Fruit fly (Drosophila melanogaster) whole organism, adult: ENCODE measurements around the gene CG3308.

Experiments used
- CG11617 ChIP-seq: fragments of 200-800 bp; sonication (Bioruptor generic); optimal IDR thresholded peaks from 2 replicates; lab custom pipeline; 2017; ENCODE audit warnings: mild to moderate bottlenecking, missing biosample characterization, missing genetic modification reagents, missing genetic modification characterization
- CG12768 ChIP-seq: fragments of 200-800 bp; sonication (Bioruptor generic); optimal IDR thresholded peaks from 2 replicates; lab custom pipeline; 2017; ENCODE audit warnings: missing biosample characterization, missing genetic modification characterization, mild to moderate bottlenecking, moderate library complexity, missing genetic modification reagents
- CG14711 ChIP-seq: fragments of 200-800 bp; sonication (Bioruptor generic); optimal IDR thresholded peaks from 2 replicates; lab custom pipeline; 2018; ENCODE audit warnings: missing biosample characterization, mild to moderate bottlenecking, missing genetic modification characterization, moderate library complexity
- CG1620 ChIP-seq: fragments of 200-800 bp; sonication (Bioruptor generic); optimal IDR thresholded peaks from 2 replicates; lab custom pipeline; 2016; ENCODE audit warnings: missing biosample characterization, missing genetic modification characterization
- CG33017 ChIP-seq: fragments of 200-800 bp; sonication (Bioruptor generic); optimal IDR thresholded peaks from 2 replicates; lab custom pipeline; 2018; ENCODE audit warnings: missing biosample characterization, mild to moderate bottlenecking, missing genetic modification characterization, moderate library complexity
- CG5204 ChIP-seq: fragments of 200-800 bp; sonication (Bioruptor generic); optimal IDR thresholded peaks from 2 replicates; lab custom pipeline; 2016; ENCODE audit warnings: missing biosample characterization, missing genetic modification characterization
- CG7045 ChIP-seq: fragments of 200-800 bp; sonication (Bioruptor generic); optimal IDR thresholded peaks from 2 replicates; lab custom pipeline; 2017; ENCODE audit warnings: missing biosample characterization, mild to moderate bottlenecking, missing genetic modification characterization
- CG7101 ChIP-seq: fragments of 200-800 bp; sonication (Bioruptor generic); optimal IDR thresholded peaks from 2 replicates; lab custom pipeline; 2018; ENCODE audit warnings: missing biosample characterization, mild to moderate bottlenecking, missing genetic modification characterization, moderate library complexity
- Clk ChIP-seq: fragments of 200-800 bp; sonication (Bioruptor generic); optimal IDR thresholded peaks from 2 replicates; lab custom pipeline; 2017; ENCODE audit warnings: missing biosample characterization, missing genetic modification characterization
- Crg-1 ChIP-seq: fragments of 200-800 bp; sonication (Bioruptor generic); optimal IDR thresholded peaks from 2 replicates; lab custom pipeline; 2016; ENCODE audit warnings: missing biosample characterization, missing genetic modification characterization
- Hr96 ChIP-seq: fragments of 200-800 bp; sonication (Bioruptor generic); optimal IDR thresholded peaks from 2 replicates; lab custom pipeline; 2016; ENCODE audit warnings: missing biosample characterization, missing genetic modification characterization
- Mnt ChIP-seq: fragments of 200-800 bp; sonication (Bioruptor generic); optimal IDR thresholded peaks from 2 replicates; lab custom pipeline; 2016; ENCODE audit warnings: missing biosample characterization, mild to moderate bottlenecking, missing genetic modification characterization
- bab1 ChIP-seq: fragments of 200-800 bp; sonication (Bioruptor generic); optimal IDR thresholded peaks from 3 replicates; lab custom pipeline; 2019; ENCODE audit warnings: missing biosample characterization, mild to moderate bottlenecking, missing genetic modification characterization, moderate library complexity
- cic ChIP-seq: fragments of 200-800 bp; sonication (Bioruptor generic); optimal IDR thresholded peaks from 2 replicates; lab custom pipeline; 2017; ENCODE audit warnings: missing biosample characterization, mild to moderate bottlenecking, missing genetic modification characterization, moderate library complexity
- cnc ChIP-seq, 2 experiments: fragments of >200 bp; optimal IDR thresholded peaks; 2 replicates each; lab custom pipeline; 2017
- kay ChIP-seq: fragments of 200-800 bp; sonication (Bioruptor generic); peaks from one replicate; lab custom pipeline; 2016; ENCODE audit warnings: missing biosample characterization, missing genetic modification characterization, borderline replicate concordance
- ovo ChIP-seq: fragments of 200-800 bp; sonication (Bioruptor generic); optimal IDR thresholded peaks from 2 replicates; lab custom pipeline; 2016; ENCODE audit warnings: missing biosample characterization, missing genetic modification characterization
- pad ChIP-seq: fragments of 200-800 bp; sonication (Bioruptor generic); optimal IDR thresholded peaks from 3 replicates; lab custom pipeline; 2017; ENCODE audit warnings: missing biosample characterization, missing genetic modification characterization, mild to moderate bottlenecking, moderate library complexity, missing genetic modification reagents
- tj ChIP-seq: fragments of 200-800 bp; sonication (Bioruptor generic); optimal IDR thresholded peaks from 3 replicates; lab custom pipeline; 2017; ENCODE audit warnings: missing biosample characterization, mild to moderate bottlenecking, missing genetic modification characterization, moderate library complexity
- toe ChIP-seq: fragments of 200-800 bp; sonication (Bioruptor generic); optimal IDR thresholded peaks from 2 replicates; lab custom pipeline; 2016; ENCODE audit warnings: missing biosample characterization, missing genetic modification characterization

Gene CG3308

DNA sequence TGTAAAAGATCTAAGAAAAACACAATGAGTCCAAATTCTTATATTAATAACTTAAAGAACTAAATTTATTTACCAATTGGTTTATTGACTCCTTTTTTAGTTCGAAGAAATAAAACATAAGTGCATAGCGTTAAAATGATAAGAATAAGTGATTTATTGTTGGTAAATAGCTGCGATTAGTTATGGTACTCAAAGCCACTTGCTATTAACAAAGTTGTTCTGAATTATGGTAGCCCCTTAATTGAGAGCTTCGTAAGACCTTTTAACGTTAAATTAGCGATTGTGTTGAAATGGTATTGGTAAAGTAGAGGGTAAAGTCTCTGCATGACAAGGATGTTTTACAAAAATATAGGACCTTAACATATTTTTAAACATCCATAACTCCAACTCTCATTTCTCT lies 27.8 kb downstream of the CG3308 start:
- TF ChIP-seq toe: no peak
- peak; percentile 15 for TF ChIP-seq kay (GFP tag; lab: Kevin White, UChicago)

DNA sequence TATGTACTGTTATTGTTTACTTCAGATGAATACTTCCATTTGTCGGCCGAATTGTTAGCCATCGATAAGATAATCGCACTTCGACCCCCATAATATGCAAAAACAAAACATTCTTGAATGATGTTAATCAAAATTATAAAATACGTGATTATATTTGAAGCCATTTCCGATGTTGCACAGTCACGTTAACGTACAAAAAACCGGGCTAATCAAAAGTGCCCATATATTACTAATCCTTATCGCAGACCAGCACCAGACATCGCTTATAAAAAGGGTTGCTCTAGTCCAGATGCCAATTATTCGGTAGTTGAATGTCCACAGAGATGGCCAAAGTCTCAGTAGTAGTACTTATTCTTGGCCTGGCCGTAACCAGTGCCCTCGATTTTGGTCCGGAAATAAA lies 31.3 kb downstream of the CG3308 start, which contains the start of gene CG5892:
TSS of gene CG5892 (plus strand) at position 301 of the 400 bp plus-strand sequence.
- TF ChIP-seq Clk (GFP tag; lab: Kevin White, UChicago): no peak
- TF ChIP-seq CG12768 (GFP tag; lab: Kevin White, UChicago): no peak
- no peak for TF ChIP-seq cnc (optimal IDR thresholded peaks at IDR 0.05; lab: Kevin White, UChicago)
- TF ChIP-seq cic (GFP tag; lab: Kevin White, UChicago): no peak
- TF ChIP-seq pad (GFP tag; lab: Kevin White, UChicago): no peak
- no peak for TF ChIP-seq Crg-1
- no peak for TF ChIP-seq CG33017
- no peak for TF ChIP-seq Mnt (GFP tag; lab: Kevin White, UChicago)
- no peak for TF ChIP-seq tj
- TF ChIP-seq kay (GFP tag; lab: Kevin White, UChicago): no peak
- no peak for TF ChIP-seq toe
- no peak for TF ChIP-seq ovo (GFP tag; lab: Kevin White, UChicago)
- no peak for TF ChIP-seq CG14711 (tag; lab: Kevin White, UChicago)
- no peak for TF ChIP-seq Hr96 (GFP tag; lab: Kevin White, UChicago)
- TF ChIP-seq CG1620 (GFP tag; lab: Kevin White, UChicago): no peak
- no peak for TF ChIP-seq bab1 (GFP tag; lab: Kevin White, UChicago)
- TF ChIP-seq CG5204: no peak
- no peak for TF ChIP-seq CG7045 (GFP tag; lab: Kevin White, UChicago)
- TF ChIP-seq CG11617 (GFP tag; lab: Kevin White, UChicago): no peak

dm6 chr3R:21241332-21241731 lies 32.3 kb downstream of the CG3308 start:
- TF ChIP-seq cic (GFP tag; lab: Kevin White, UChicago) (no peak), pad (GFP tag; lab: Kevin White, UChicago) (no peak), bab1 (GFP tag; lab: Kevin White, UChicago) (no peak), CG1620 (GFP tag; lab: Kevin White, UChicago) (no peak), Clk (GFP tag; lab: Kevin White, UChicago) (no peak), toe (no peak), CG14711 (tag; lab: Kevin White, UChicago) (no peak), cnc (optimal IDR thresholded peaks at IDR 0.05; lab: Kevin White, UChicago) (no peak), tj (no peak), Crg-1 (no peak), kay (GFP tag; lab: Kevin White, UChicago) (no peak), Mnt (GFP tag; lab: Kevin White, UChicago) (no peak), CG5204 (no peak), Hr96 (GFP tag; lab: Kevin White, UChicago) (no peak), CG12768 (GFP tag; lab: Kevin White, UChicago) (no peak), CG7045 (GFP tag; lab: Kevin White, UChicago) (no peak), CG7101 (tag; lab: Kevin White, UChicago) (no peak), CG33017 (no peak), CG11617 (GFP tag; lab: Kevin White, UChicago) (no peak), ovo (GFP tag; lab: Kevin White, UChicago) (no peak)

- no peak for TF ChIP-seq Hr96 (GFP tag; lab: Kevin White, UChicago)
- no peak for TF ChIP-seq CG7101 (tag; lab: Kevin White, UChicago)
- TF ChIP-seq cic (GFP tag; lab: Kevin White, UChicago): no peak
- no peak for TF ChIP-seq CG5204
- no peak for TF ChIP-seq CG7045 (GFP tag; lab: Kevin White, UChicago)
- no peak for TF ChIP-seq kay (GFP tag; lab: Kevin White, UChicago)
- TF ChIP-seq Clk (GFP tag; lab: Kevin White, UChicago): no peak
- TF ChIP-seq Crg-1: no peak
- TF ChIP-seq Mnt (GFP tag; lab: Kevin White, UChicago): no peak
- no peak for TF ChIP-seq CG33017
- no peak for TF ChIP-seq CG11617 (GFP tag; lab: Kevin White, UChicago)
Measured at dm6 chr3R:21237099-21237498, 36.5 kb downstream of the CG3308 start, which contains the start of gene e. Gene e (minus strand): TSS chr3R:21237177.

DNA sequence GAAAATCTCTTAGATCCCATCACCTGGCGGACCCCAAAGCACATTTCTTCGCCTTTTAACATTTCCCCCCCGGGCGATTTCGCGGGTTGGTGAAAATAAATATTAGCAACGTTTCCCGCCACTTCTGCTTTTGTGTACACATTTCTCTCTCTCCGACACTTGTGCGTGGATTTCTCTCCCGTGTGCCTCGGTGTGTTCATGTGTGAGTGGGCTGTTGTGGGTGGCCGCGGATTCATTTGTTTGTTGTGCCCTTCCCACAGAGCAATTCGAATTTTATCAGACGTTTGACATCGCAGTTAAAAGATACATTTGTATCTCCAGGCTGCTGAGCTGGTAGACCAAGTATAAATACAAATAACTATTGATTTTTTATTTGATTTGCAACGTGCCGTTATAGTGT lies 49.4 kb downstream of the CG3308 start:
- TF ChIP-seq Crg-1: no peak
- peak; percentile 49 for TF ChIP-seq cic (GFP tag; lab: Kevin White, UChicago)
- peak; percentile 58 for TF ChIP-seq Mnt (GFP tag; lab: Kevin White, UChicago)
- no peak for TF ChIP-seq CG7101 (tag; lab: Kevin White, UChicago)
- TF ChIP-seq CG7045 (GFP tag; lab: Kevin White, UChicago): no peak
- no peak for TF ChIP-seq tj

dm6 chr3R:21223453-21224057 lies 50.1 kb downstream of the CG3308 start, which contains the start of the genes CG3337 and Nelf-A:
Gene CG3337 (minus strand): TSS chr3R:21223584.
Gene Nelf-A (plus strand): TSS chr3R:21223704.
- peak; percentile 9 for TF ChIP-seq tj
- TF ChIP-seq cnc (optimal IDR thresholded peaks at IDR 0.05; lab: Kevin White, UChicago): no peak
- TF ChIP-seq CG1620 (GFP tag; lab: Kevin White, UChicago): peak; percentile 90
- no peak for TF ChIP-seq kay (GFP tag; lab: Kevin White, UChicago)
- peak; percentile 75 for TF ChIP-seq ovo (GFP tag; lab: Kevin White, UChicago)
- TF ChIP-seq CG14711 (tag; lab: Kevin White, UChicago): peak; percentile 64
- peak; percentile 17 for TF ChIP-seq CG11617 (GFP tag; lab: Kevin White, UChicago)
- TF ChIP-seq CG12768 (GFP tag; lab: Kevin White, UChicago): peak; percentile 40
- TF ChIP-seq Crg-1: peak; percentile 87
- TF ChIP-seq bab1 (GFP tag; lab: Kevin White, UChicago): peak; percentile 68
- TF ChIP-seq CG7045 (GFP tag; lab: Kevin White, UChicago): peak; percentile 18
- peak; percentile 50 for TF ChIP-seq CG7101 (tag; lab: Kevin White, UChicago)
- no peak for TF ChIP-seq toe
- no peak for TF ChIP-seq CG33017
- peak; percentile 59 for TF ChIP-seq Clk (GFP tag; lab: Kevin White, UChicago)
- TF ChIP-seq cic (GFP tag; lab: Kevin White, UChicago): peak; percentile 68
- peak; percentile 74 for TF ChIP-seq pad (GFP tag; lab: Kevin White, UChicago)
- no peak for TF ChIP-seq CG5204
- no peak for TF ChIP-seq Hr96 (GFP tag; lab: Kevin White, UChicago)
- peak; percentile 89 for TF ChIP-seq Mnt (GFP tag; lab: Kevin White, UChicago)
